Worm (Caenorhabditis elegans) whole organism, early embryonic: ENCODE measurements around the gene E02C12.8.

Source experiments
- B0310.2 ChIP-seq: sonication (generic microtip); optimal IDR thresholded peaks from 2 replicates; lab custom pipeline; 2016; ENCODE audit warnings: mild to moderate bottlenecking, missing genetic modification characterization, missing compliant biosample characterization
- aly-1 ChIP-seq: sonication (generic microtip); optimal IDR thresholded peaks from 2 replicates; lab custom pipeline; 2016; ENCODE audit warnings: missing genetic modification characterization, missing compliant biosample characterization
- ama-1 ChIP-seq: fragments of 150-350 bp; optimal IDR thresholded peaks from 2 replicates; lab custom pipeline; 2014
- ceh-36 ChIP-seq: sonication (generic microtip); optimal IDR thresholded peaks from 2 replicates; lab custom pipeline; 2016; ENCODE audit warnings: missing genetic modification characterization, inconsistent platforms, missing compliant biosample characterization
- ets-7 ChIP-seq: sonication (generic microtip); optimal IDR thresholded peaks from 2 replicates; lab custom pipeline; 2016; ENCODE audit warnings: missing genotype, missing genetic modification characterization, missing compliant biosample characterization
- flt-1 ChIP-seq: fragments of 200-800 bp; sonication (Bioruptor generic); IDR thresholded peaks from 2 replicates; pipeline ENCODE4 v1.3.6; 2022; ENCODE audit warnings: missing genetic modification characterization, missing compliant biosample characterization
- pes-1 ChIP-seq: fragments of 200-800 bp; sonication (Bioruptor generic); IDR thresholded peaks from 2 replicates; pipeline ENCODE4 v1.3.6; 2022; ENCODE audit warnings: missing genetic modification reagents, missing genetic modification characterization, missing compliant biosample characterization
- scrt-1 ChIP-seq: fragments of 200-800 bp; sonication (Bioruptor generic); IDR thresholded peaks from 2 replicates; pipeline ENCODE4 v1.3.6; 2022; ENCODE audit warnings: missing genetic modification characterization, missing compliant biosample characterization
- tbx-11 ChIP-seq: fragments of 200-800 bp; sonication (Bioruptor generic); IDR thresholded peaks from 2 replicates; pipeline ENCODE4 v1.3.6; 2022; ENCODE audit warnings: missing genetic modification characterization, missing compliant biosample characterization
- tra-4 ChIP-seq: sonication (generic microtip); optimal IDR thresholded peaks from 2 replicates; lab custom pipeline; 2017; ENCODE audit warnings: missing genetic modification characterization, missing compliant biosample characterization

- TF ChIP-seq flt-1 (GFP tag; lab: Robert Waterston, UW) (no peak), ama-1 (lab: Kevin White, UChicago) (no peak), aly-1 (no peak), scrt-1 (GFP tag; lab: Robert Waterston, UW) (no peak), tra-4 (no peak), pes-1 (no peak), ceh-36 (no peak), B0310.2 (tag; lab: Kevin White, UChicago) (no peak), tbx-11 (no peak), ets-7 (tag; lab: Kevin White, UChicago) (no peak)
These were observed 43.2 kb upstream of the E02C12.8 start, which contains the start of gene F36D4.1 for ce11 chrV:9416624-9417023.
